Worm (Caenorhabditis elegans) whole organism, L1 larva: Measurements from ENCODE around the gene srh-183.

Experiments
- elt-3 ChIP-seq, 6 experiments: fragments of 150-350 bp in 1 of 6; sonication (generic microtip); optimal IDR thresholded peaks; 2 replicates each; lab custom pipeline; 2017 to 2018; ENCODE audit warnings: missing biosample characterization in 6 of 6, missing genetic modification characterization in 6 of 6, inconsistent platforms in 1 of 6
- fkh-10 ChIP-seq: sonication (generic microtip); optimal IDR thresholded peaks from 2 replicates; lab custom pipeline; 2017; ENCODE audit warnings: missing biosample characterization, missing genetic modification reagents, missing genetic modification characterization
- nhr-12 ChIP-seq: sonication (generic microtip); optimal IDR thresholded peaks from 2 replicates; lab custom pipeline; 2017; ENCODE audit warnings: missing biosample characterization, missing genetic modification characterization
- nhr-85 ChIP-seq: sonication (generic microtip); peaks from one replicate; lab custom pipeline; 2016; ENCODE audit warnings: missing genetic modification characterization, inconsistent platforms, missing compliant biosample characterization
- skn-1 ChIP-seq: fragments of 150-350 bp; optimal IDR thresholded peaks from 2 replicates; lab custom pipeline; 2014; ENCODE audit warnings: missing biosample characterization, missing genetic modification characterization
- unc-130 ChIP-seq: fragments of 150-350 bp; optimal IDR thresholded peaks from 2 replicates; lab custom pipeline; 2017; ENCODE audit warnings: missing biosample characterization, missing genetic modification characterization, inconsistent platforms
- unc-30 ChIP-seq: sonication (generic microtip); optimal IDR thresholded peaks from 2 replicates; lab custom pipeline; 2017; ENCODE audit warnings: missing biosample characterization, missing genetic modification characterization

DNA sequence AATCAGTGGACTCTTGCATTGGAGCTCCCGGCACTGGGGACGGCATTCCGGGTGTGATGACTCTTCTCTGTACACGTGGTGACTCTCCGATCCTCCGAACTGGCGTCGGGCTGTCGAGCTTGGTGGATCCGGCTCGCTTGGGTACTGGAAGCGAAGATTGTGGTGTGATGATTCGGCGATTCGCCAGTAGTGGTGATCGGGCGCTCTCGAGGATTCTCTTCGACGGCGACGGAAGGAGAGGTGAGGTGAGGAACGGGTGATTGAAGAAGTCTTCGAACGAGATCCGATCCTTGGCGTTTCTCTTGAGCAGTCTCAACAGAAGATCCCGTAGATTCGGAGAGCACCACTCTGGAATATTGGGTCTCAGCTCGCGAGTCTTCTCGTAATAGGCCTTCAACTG is 22.5 kb upstream of the srh-183 start:
- no peak for TF ChIP-seq unc-30 (tag; lab: Kevin White, UChicago)
- TF ChIP-seq nhr-85 (tag; lab: Kevin White, UChicago): no peak
- TF ChIP-seq skn-1 (tag; lab: Kevin White, UChicago): no peak
- no peak for TF ChIP-seq nhr-12 (tag; lab: Kevin White, UChicago)
- no peak for TF ChIP-seq elt-3 (tag; optimal IDR thresholded peaks at IDR 0.05; lab: Kevin White, UChicago)
- no peak for TF ChIP-seq fkh-10 (GFP tag; lab: Kevin White, UChicago)
- TF ChIP-seq unc-130 (tag; lab: Kevin White, UChicago): no peak
